Fruit fly (Drosophila melanogaster) whole organism, embryonic: ENCODE results near the gene Spps.

Experiments used
- Ada2b ChIP-seq: fragments of 200-800 bp; sonication (Bioruptor generic); IDR thresholded peaks from 2 replicates; pipeline ENCODE4 v1.3.6; 2022; ENCODE audit warnings: missing biosample characterization, missing genetic modification characterization
- Atf6 ChIP-seq: fragments of 200-800 bp; sonication (Bioruptor generic); IDR thresholded peaks from 2 replicates; pipeline ENCODE4 v1.3.6; 2022; ENCODE audit warnings: missing biosample characterization, missing genetic modification characterization
- CG10147 ChIP-seq: fragments of 200-800 bp; sonication (Bioruptor generic); optimal IDR thresholded peaks from 2 replicates; lab custom pipeline; 2019; ENCODE audit warnings: missing biosample characterization, mild to moderate bottlenecking, missing genetic modification characterization, moderate library complexity
- CG10462 ChIP-seq: fragments of 200-800 bp; sonication (Bioruptor generic); optimal IDR thresholded peaks from 2 replicates; lab custom pipeline; 2016; ENCODE audit warnings: missing biosample characterization, missing genetic modification characterization
- CG11093 ChIP-seq: fragments of 200-800 bp; sonication (Bioruptor generic); IDR thresholded peaks from 3 replicates; pipeline ENCODE4 v1.3.6; 2022; ENCODE audit warnings: missing biosample characterization, missing genetic modification characterization
- CG12155 ChIP-seq: fragments of 200-800 bp; sonication (Bioruptor generic); optimal IDR thresholded peaks from 3 replicates; lab custom pipeline; 2016; ENCODE audit warnings: missing biosample characterization, missing genetic modification characterization
- CG14965 ChIP-seq: fragments of 200-800 bp; sonication (Bioruptor generic); optimal IDR thresholded peaks from 2 replicates; lab custom pipeline; 2016; ENCODE audit warnings: missing biosample characterization, missing genetic modification characterization, borderline replicate concordance
- CG15479 ChIP-seq: fragments of 200-800 bp; sonication (Bioruptor generic); optimal IDR thresholded peaks from 3 replicates; lab custom pipeline; 2019; ENCODE audit warnings: missing biosample characterization, mild to moderate bottlenecking, missing genetic modification characterization, moderate library complexity
- CG16813 ChIP-seq: fragments of 200-800 bp; sonication (Bioruptor generic); IDR thresholded peaks from 3 replicates; pipeline ENCODE4 v1.3.6; 2022; ENCODE audit warnings: missing biosample characterization, missing genetic modification characterization; ENCODE audit not compliant: partially characterized antibody
- CG18599 ChIP-seq: fragments of 200-800 bp; sonication (Bioruptor generic); optimal IDR thresholded peaks from 3 replicates; lab custom pipeline; 2017; ENCODE audit warnings: missing biosample characterization, missing genetic modification characterization, mild to moderate bottlenecking, moderate library complexity, missing genetic modification reagents
- CG31224 ChIP-seq: fragments of 200-800 bp; sonication (Bioruptor generic); IDR thresholded peaks from 2 replicates; pipeline ENCODE4 v1.3.6; 2022; ENCODE audit warnings: missing biosample characterization, missing genetic modification characterization
- CG33213 ChIP-seq: fragments of 200-800 bp; sonication (Bioruptor generic); optimal IDR thresholded peaks from 3 replicates; lab custom pipeline; 2016; ENCODE audit warnings: missing biosample characterization, missing genetic modification characterization
- CG33557 ChIP-seq: fragments of 200-800 bp; sonication (Bioruptor generic); optimal IDR thresholded peaks from 2 replicates; lab custom pipeline; 2019; ENCODE audit warnings: missing biosample characterization, mild to moderate bottlenecking, missing genetic modification characterization, moderate library complexity
- CG34422 ChIP-seq: fragments of 200-800 bp; sonication (Bioruptor generic); IDR thresholded peaks from 3 replicates; pipeline ENCODE4 v1.3.6; 2022; ENCODE audit warnings: missing biosample characterization, missing genetic modification characterization
- CG4282 ChIP-seq: fragments of 200-800 bp; sonication (Bioruptor generic); optimal IDR thresholded peaks from 2 replicates; lab custom pipeline; 2016; ENCODE audit warnings: missing biosample characterization, missing genetic modification characterization
- CG4360 ChIP-seq: fragments of 200-800 bp; sonication (Bioruptor generic); IDR thresholded peaks from 2 replicates; pipeline ENCODE4 v1.3.6; 2022; ENCODE audit warnings: missing biosample characterization, missing genetic modification characterization
- CG6272 ChIP-seq: fragments of 200-800 bp; sonication (Bioruptor generic); IDR thresholded peaks from 2 replicates; pipeline ENCODE4 v1.3.6; 2022; ENCODE audit warnings: missing biosample characterization, missing genetic modification characterization
- CG6791 ChIP-seq: fragments of 200-800 bp; sonication (Bioruptor generic); IDR thresholded peaks from 3 replicates; pipeline ENCODE4 v1.3.6; 2022; ENCODE audit warnings: missing biosample characterization, missing genetic modification characterization; ENCODE audit not compliant: partially characterized antibody
- CG7271 ChIP-seq: fragments of 200-800 bp; sonication (Bioruptor generic); optimal IDR thresholded peaks from 2 replicates; lab custom pipeline; 2018; ENCODE audit warnings: missing biosample characterization, mild to moderate bottlenecking, missing genetic modification characterization, moderate library complexity
- CG7556 ChIP-seq: fragments of 200-800 bp; sonication (Bioruptor generic); optimal IDR thresholded peaks from 2 replicates; lab custom pipeline; 2017; ENCODE audit warnings: missing biosample characterization, mild to moderate bottlenecking, missing genetic modification characterization
- CG7839 ChIP-seq: fragments of 200-800 bp; sonication (Bioruptor generic); optimal IDR thresholded peaks from 3 replicates; lab custom pipeline; 2018; ENCODE audit warnings: missing biosample characterization, mild to moderate bottlenecking, missing genetic modification characterization, moderate library complexity
- CG8290 ChIP-seq, 3 experiments: fragments of 200-800 bp; sonication (Bioruptor generic); optimal IDR thresholded peaks; 2 replicates each; lab custom pipeline; 2016 to 2019; ENCODE audit warnings: missing biosample characterization in 3 of 3, missing genetic modification characterization in 3 of 3, mild to moderate bottlenecking in 2 of 3, moderate library complexity in 1 of 3
- CG9215 ChIP-seq: fragments of 200-800 bp; sonication (Bioruptor generic); IDR thresholded peaks from 2 replicates; pipeline ENCODE4 v1.3.6; 2022; ENCODE audit warnings: missing biosample characterization, missing genetic modification characterization
- Dip2 ChIP-seq: fragments of 200-800 bp; sonication (Bioruptor generic); IDR thresholded peaks from 2 replicates; pipeline ENCODE4 v1.3.6; 2022; ENCODE audit warnings: missing biosample characterization, missing genetic modification characterization
- HHEX ChIP-seq: fragments of 200-800 bp; sonication (Bioruptor generic); optimal IDR thresholded peaks from 3 replicates; lab custom pipeline; 2017; ENCODE audit warnings: missing biosample characterization, mild to moderate bottlenecking, missing genetic modification characterization, missing genetic modification reagents
- HLH4C ChIP-seq: fragments of 200-800 bp; sonication (Bioruptor generic); IDR thresholded peaks from 3 replicates; pipeline ENCODE4 v1.3.6; 2022; ENCODE audit warnings: missing biosample characterization, missing genetic modification characterization; ENCODE audit not compliant: partially characterized antibody
- HLHmδ ChIP-seq: fragments of 200-800 bp; sonication (Bioruptor generic); optimal IDR thresholded peaks from 2 replicates; lab custom pipeline; 2018; ENCODE audit warnings: missing biosample characterization, mild to moderate bottlenecking, missing genetic modification characterization, moderate library complexity
- Hr3 ChIP-seq: fragments of 200-800 bp; sonication (Bioruptor generic); optimal IDR thresholded peaks from 3 replicates; lab custom pipeline; 2016; ENCODE audit warnings: missing biosample characterization, missing genetic modification characterization
- Hsf ChIP-seq: fragments of 200-800 bp; sonication (Bioruptor generic); optimal IDR thresholded peaks from 3 replicates; lab custom pipeline; 2016; ENCODE audit warnings: missing biosample characterization, missing genetic modification characterization
- Oaz ChIP-seq: fragments of 200-800 bp; sonication (Bioruptor generic); IDR thresholded peaks from 2 replicates; pipeline ENCODE4 v1.3.6; 2022; ENCODE audit warnings: missing biosample characterization, missing genetic modification characterization
- Xrp1 ChIP-seq: fragments of 200-800 bp; sonication (Bioruptor generic); IDR thresholded peaks from 2 replicates; pipeline ENCODE4 v1.3.6; 2022; ENCODE audit warnings: missing biosample characterization, missing genetic modification characterization
- btn ChIP-seq: fragments of 200-800 bp; sonication (Bioruptor generic); optimal IDR thresholded peaks from 2 replicates; lab custom pipeline; 2016; ENCODE audit warnings: missing biosample characterization, missing genetic modification characterization
- da ChIP-seq: fragments of 200-800 bp; sonication (Bioruptor generic); optimal IDR thresholded peaks from 2 replicates; lab custom pipeline; 2016; ENCODE audit warnings: missing biosample characterization, missing genetic modification characterization
- dati ChIP-seq: fragments of 200-800 bp; sonication (Bioruptor generic); IDR thresholded peaks from 2 replicates; pipeline ENCODE4 v1.3.6; 2022; ENCODE audit warnings: missing biosample characterization, missing genetic modification characterization
- fu2 ChIP-seq: fragments of 200-800 bp; sonication (Bioruptor generic); optimal IDR thresholded peaks from 2 replicates; lab custom pipeline; 2016; ENCODE audit warnings: missing biosample characterization, missing genetic modification characterization
- gce ChIP-seq: fragments of 200-800 bp; sonication (Bioruptor generic); IDR thresholded peaks from 3 replicates; pipeline ENCODE4 v1.3.6; 2022; ENCODE audit warnings: missing biosample characterization, missing genetic modification characterization
- gcm2 ChIP-seq: fragments of 200-800 bp; sonication (Bioruptor generic); optimal IDR thresholded peaks from 2 replicates; lab custom pipeline; 2016; ENCODE audit warnings: missing biosample characterization, missing genetic modification characterization
- gsb ChIP-seq: fragments of 200-800 bp; sonication (Bioruptor generic); IDR thresholded peaks from 2 replicates; pipeline ENCODE4 v1.3.6; 2022; ENCODE audit warnings: missing biosample characterization, missing genetic modification characterization
- inv ChIP-seq: fragments of 200-800 bp; sonication (Bioruptor generic); IDR thresholded peaks from 2 replicates; pipeline ENCODE4 v1.3.6; 2022; ENCODE audit warnings: missing biosample characterization, missing genetic modification characterization; ENCODE audit not compliant: partially characterized antibody
- lbe ChIP-seq: fragments of 200-800 bp; sonication (Bioruptor generic); optimal IDR thresholded peaks from 2 replicates; lab custom pipeline; 2016; ENCODE audit warnings: missing biosample characterization, mild to moderate bottlenecking, missing genetic modification characterization
- luna ChIP-seq: fragments of 200-800 bp; sonication (Bioruptor generic); optimal IDR thresholded peaks from 2 replicates; lab custom pipeline; 2016; ENCODE audit warnings: missing biosample characterization, missing genetic modification characterization
- mld ChIP-seq: fragments of 200-800 bp; sonication (Bioruptor generic); IDR thresholded peaks from 3 replicates; pipeline ENCODE4 v1.3.6; 2022; ENCODE audit warnings: missing biosample characterization, missing genetic modification characterization; ENCODE audit not compliant: partially characterized antibody
- nerfin-1 ChIP-seq: fragments of 200-800 bp; sonication (Bioruptor generic); optimal IDR thresholded peaks from 3 replicates; lab custom pipeline; 2019; ENCODE audit warnings: missing biosample characterization, mild to moderate bottlenecking, missing genetic modification characterization, moderate library complexity
- oc ChIP-seq: fragments of 200-800 bp; sonication (Bioruptor generic); optimal IDR thresholded peaks from 2 replicates; lab custom pipeline; 2018; ENCODE audit warnings: missing biosample characterization, mild to moderate bottlenecking, missing genetic modification characterization, moderate library complexity
- pho ChIP-seq: fragments of 200-800 bp; sonication (Bioruptor generic); optimal IDR thresholded peaks from 2 replicates; lab custom pipeline; 2016; ENCODE audit warnings: missing biosample characterization, missing genetic modification characterization
- sr ChIP-seq: fragments of 200-800 bp; sonication (Bioruptor generic); IDR thresholded peaks from 3 replicates; pipeline ENCODE4 v1.3.6; 2022; ENCODE audit warnings: missing biosample characterization, missing genetic modification characterization
- ssp ChIP-seq: fragments of 200-800 bp; sonication (Bioruptor generic); IDR thresholded peaks from 2 replicates; pipeline ENCODE4 v1.3.6; 2022; ENCODE audit warnings: missing biosample characterization, missing genetic modification characterization
- tx ChIP-seq: fragments of 200-800 bp; sonication (Bioruptor generic); optimal IDR thresholded peaks from 2 replicates; lab custom pipeline; 2016; ENCODE audit warnings: missing biosample characterization, missing genetic modification characterization

Gene Spps

DNA sequence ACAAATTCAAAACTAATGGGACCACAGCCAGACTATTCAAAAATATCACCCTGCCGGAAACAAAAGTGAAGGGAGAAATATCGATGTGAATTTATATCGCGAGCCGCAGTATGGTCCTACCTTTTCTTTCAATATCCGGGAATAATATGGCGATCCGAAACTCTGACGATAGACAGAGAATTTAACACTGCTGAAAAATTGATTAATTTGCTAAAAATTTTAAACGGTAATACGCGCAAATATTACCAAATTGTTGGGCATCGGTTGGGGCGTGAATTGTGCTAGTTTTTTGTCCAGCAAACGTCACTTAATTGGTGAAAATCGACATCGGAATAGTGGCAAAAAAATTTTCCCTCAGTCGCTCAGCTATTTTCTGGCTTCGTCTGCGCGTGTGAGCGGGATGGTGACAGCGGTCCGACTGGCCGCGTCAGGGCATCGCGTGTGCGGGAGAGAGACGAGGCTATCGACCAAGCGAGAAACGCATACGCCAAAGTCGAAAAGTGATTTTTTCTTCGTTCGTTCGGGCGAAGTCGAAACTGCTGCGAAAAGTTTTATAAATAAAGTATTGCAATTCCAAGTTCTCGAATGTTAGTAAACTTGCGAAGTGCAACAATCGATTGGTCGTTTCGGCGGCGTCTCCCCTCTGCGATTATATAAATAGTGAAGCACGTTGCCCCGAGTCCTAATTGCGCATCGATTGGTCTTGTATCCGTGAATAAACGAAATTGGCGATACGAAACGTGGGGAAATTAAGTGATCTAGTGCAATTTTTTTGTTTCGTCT lies 3.9 kb upstream of the Spps start, which contains the start of gene mask (continued):
- peak; percentile 78 for TF ChIP-seq gcm2 (GFP tag; lab: Kevin White, UChicago)
- TF ChIP-seq mld (GFP tag; lab: Robert Waterston, UW), result no peak
- TF ChIP-seq Atf6 (GFP tag; lab: Robert Waterston, UW), result no peak; the same call in 1 of the 2 replicates
- peak; percentile 83 for TF ChIP-seq sr
- TF ChIP-seq luna, result peak; percentile 84
- TF ChIP-seq lbe, result peak; percentile 52
- TF ChIP-seq HLH4C (GFP tag; lab: Robert Waterston, UW), result no peak
- peak; percentile 47 for TF ChIP-seq nerfin-1 (tag; lab: Kevin White, UChicago)
- peak; percentile 55; the same call in 1 of the 2 replicates for TF ChIP-seq dati
- TF ChIP-seq Dip2 (GFP tag; lab: Robert Waterston, UW), result no peak
- peak; percentile 42; the same call in 1 of the 2 replicates for TF ChIP-seq Ada2b (GFP tag; lab: Robert Waterston, UW)
- TF ChIP-seq gce (GFP tag; lab: Robert Waterston, UW), result peak; percentile 79
- 0 out of 2 replicates have a peak, but pooled peaks have one; percentile 13 for TF ChIP-seq gsb (GFP tag; lab: Robert Waterston, UW)
- TF ChIP-seq da, result peak; percentile 74
- TF ChIP-seq fu2, result peak; percentile 78
- peak; percentile 71 for TF ChIP-seq pho (GFP tag; lab: Kevin White, UChicago)
- TF ChIP-seq tx (GFP tag; lab: Kevin White, UChicago), result peak; percentile 30
- 0 out of 2 replicates have a peak, but pooled peaks have one; percentile 17 for TF ChIP-seq CG4360 (GFP tag; lab: Robert Waterston, UW)
- TF ChIP-seq CG12155 (GFP tag; lab: Kevin White, UChicago), result peak; percentile 31
- peak; percentile 64 for TF ChIP-seq CG7839
- peak; percentile 39 for TF ChIP-seq ssp (GFP tag; lab: Robert Waterston, UW)
- TF ChIP-seq CG10147 (GFP tag; lab: Kevin White, UChicago), result peak; percentile 54
- TF ChIP-seq CG33557 (GFP tag; lab: Kevin White, UChicago), result peak; percentile 71
- no peak for TF ChIP-seq CG11093
- TF ChIP-seq CG7271 (tag; lab: Kevin White, UChicago), result peak; percentile 82
- TF ChIP-seq btn (GFP tag; lab: Kevin White, UChicago), result peak; percentile 51
- TF ChIP-seq CG4282 (GFP tag; lab: Kevin White, UChicago), result peak; percentile 36
- TF ChIP-seq CG33213 (GFP tag; lab: Kevin White, UChicago), result peak; percentile 84
- TF ChIP-seq Xrp1 (GFP tag; lab: Robert Waterston, UW), result no peak
- TF ChIP-seq CG14965 (GFP tag; lab: Kevin White, UChicago), result peak; percentile 33
- peak; percentile 84 for TF ChIP-seq Hsf
- TF ChIP-seq oc, result no peak
- TF ChIP-seq, all 482 proteins: peak for 384

DNA sequence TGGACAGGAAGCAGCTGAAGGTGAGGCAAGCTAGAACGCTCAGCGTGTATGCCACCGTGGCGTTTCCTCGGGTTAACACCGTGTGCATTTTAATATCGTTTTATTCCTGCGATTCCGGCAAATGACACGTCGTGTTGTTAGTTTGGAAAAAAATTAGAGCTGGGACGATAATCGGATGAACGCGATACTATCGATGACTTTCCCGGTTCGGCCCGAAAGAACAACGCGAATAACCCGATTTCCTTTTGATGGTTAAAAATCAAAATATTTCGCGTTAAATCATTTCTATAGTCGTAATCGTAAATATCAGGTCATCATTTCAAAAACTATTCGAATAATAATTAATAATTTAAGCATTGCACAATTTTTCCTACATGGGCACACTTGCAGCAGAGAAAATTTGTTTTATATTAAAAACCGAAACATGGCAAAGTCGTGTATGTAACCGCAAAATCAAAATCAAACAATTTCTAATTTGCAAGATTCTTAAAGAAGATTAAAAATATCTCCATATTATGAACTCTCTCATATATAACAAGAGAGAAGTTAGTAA lies 3.2 kb upstream of the Spps start, which contains the start of gene Spase22-23:
TSS of gene Spase22-23 (minus strand) at position 166 of the 553 bp plus-strand sequence.
- TF ChIP-seq mld (GFP tag; lab: Robert Waterston, UW) (peak; percentile 97), CG18599 (GFP tag; lab: Kevin White, UChicago) (no peak), CG34422 (peak; percentile 17; the same call in 1 of the 3 replicates), CG15479 (GFP tag; lab: Kevin White, UChicago) (peak; percentile 4), CG31224 (GFP tag; lab: Robert Waterston, UW) (no peak), HLHmδ (no peak), CG9215 (GFP tag; lab: Robert Waterston, UW) (no peak), CG7556 (GFP tag; lab: Kevin White, UChicago) (no peak), btn (GFP tag; lab: Kevin White, UChicago) (no peak), CG6791 (GFP tag; lab: Robert Waterston, UW) (peak; percentile 98), HHEX (GFP tag; lab: Kevin White, UChicago) (no peak), CG10462 (GFP tag; lab: Kevin White, UChicago) (no peak), CG8290 (GFP tag; optimal IDR thresholded peaks at IDR 0.05; lab: Kevin White, UChicago) (no peak), CG8290 (tag; optimal IDR thresholded peaks at IDR 0.05; lab: Kevin White, UChicago) (peak in 1 of 2 experiments; percentile 54), Hr3 (GFP tag; lab: Kevin White, UChicago) (no peak), CG16813 (peak; percentile 94), inv (peak; percentile 92), Oaz (no peak), CG11093 (no peak), CG6272 (GFP tag; lab: Robert Waterston, UW) (no peak)
